Fruit fly (Drosophila melanogaster) whole organism: ENCODE results near the gene Vha26.

Source experiments
- CG8478 ChIP-seq: fragments of >200 bp; optimal IDR thresholded peaks from 2 replicates; lab custom pipeline; 2018; ENCODE audit warnings: inconsistent platforms
- Dll ChIP-seq: fragments of >200 bp; optimal IDR thresholded peaks from 2 replicates; lab custom pipeline; 2017
- EcR ChIP-seq, 2 experiments: fragments of >200 bp; optimal IDR thresholded peaks; 2 replicates each; lab custom pipeline; 2017; ENCODE audit warnings: missing biosample characterization in 2 of 2, missing genetic modification characterization in 2 of 2, missing genetic modification reagents in 2 of 2
- pan ChIP-seq: fragments of >200 bp; optimal IDR thresholded peaks from 2 replicates; lab custom pipeline; 2017
- psq ChIP-seq: fragments of >200 bp; optimal IDR thresholded peaks from 2 replicates; lab custom pipeline; 2017
- usp ChIP-seq: fragments of >200 bp; optimal IDR thresholded peaks from 2 replicates; lab custom pipeline; 2017; ENCODE audit warnings: missing biosample characterization, missing genetic modification characterization, mixed read lengths

Vha26 gene

dm6 chr3R:5643421-5643820 is 51.9 kb downstream of the Vha26 start:
- no peak for TF ChIP-seq psq (lab: Kevin White, UChicago)
- TF ChIP-seq EcR (GFP tag; optimal IDR thresholded peaks at IDR 0.05; lab: Kevin White, UChicago), result no peak
- no peak for TF ChIP-seq Dll (lab: Kevin White, UChicago)
- no peak for TF ChIP-seq pan (lab: Kevin White, UChicago)
- TF ChIP-seq CG8478 (lab: Kevin White, UChicago), result no peak
- TF ChIP-seq usp (GFP tag; lab: Kevin White, UChicago), result no peak
